Fruit fly (Drosophila melanogaster) whole organism, embryonic: ENCODE data around the gene Chchd2.
A peak's percentile ranks its signal among the peaks of the same experiment; 100 is the strongest.

Experiments used
- CG10543 ChIP-seq: fragments of 200-800 bp; sonication (Bioruptor generic); optimal IDR thresholded peaks from 3 replicates; lab custom pipeline; 2017; ENCODE audit warnings: missing biosample characterization, mild to moderate bottlenecking, missing genetic modification characterization, moderate library complexity
- CG10959 ChIP-seq: fragments of 200-800 bp; sonication (Bioruptor generic); IDR thresholded peaks from 2 replicates; pipeline ENCODE4 v1.3.6; 2022; ENCODE audit warnings: missing biosample characterization, missing genetic modification characterization
- CG11085 ChIP-seq: fragments of 200-800 bp; sonication (Bioruptor generic); IDR thresholded peaks from 2 replicates; pipeline ENCODE4 v1.3.6; 2022; ENCODE audit warnings: missing biosample characterization, missing genetic modification characterization
- CG12104 ChIP-seq: fragments of 200-800 bp; sonication (Bioruptor generic); optimal IDR thresholded peaks from 3 replicates; lab custom pipeline; 2016; ENCODE audit warnings: missing biosample characterization, missing genetic modification characterization
- CG12155 ChIP-seq: fragments of 200-800 bp; sonication (Bioruptor generic); optimal IDR thresholded peaks from 3 replicates; lab custom pipeline; 2016; ENCODE audit warnings: missing biosample characterization, missing genetic modification characterization
- CG13894 ChIP-seq: fragments of 200-800 bp; sonication (Bioruptor generic); optimal IDR thresholded peaks from 3 replicates; lab custom pipeline; 2018; ENCODE audit warnings: missing biosample characterization, mild to moderate bottlenecking, missing genetic modification characterization, moderate library complexity
- CG15696 ChIP-seq: fragments of 200-800 bp; sonication (Bioruptor generic); optimal IDR thresholded peaks from 2 replicates; lab custom pipeline; 2019; ENCODE audit warnings: missing biosample characterization, mild to moderate bottlenecking, missing genetic modification characterization, moderate library complexity
- CG1832 ChIP-seq: fragments of 200-800 bp; sonication (Bioruptor generic); optimal IDR thresholded peaks from 2 replicates; lab custom pipeline; 2017; ENCODE audit warnings: missing biosample characterization, mild to moderate bottlenecking, missing genetic modification characterization, inconsistent platforms
- CG18619 ChIP-seq: fragments of 200-800 bp; sonication (Bioruptor generic); optimal IDR thresholded peaks from 3 replicates; lab custom pipeline; 2017; ENCODE audit warnings: missing biosample characterization, mild to moderate bottlenecking, missing genetic modification characterization
- CG4730 ChIP-seq: fragments of 200-800 bp; sonication (Bioruptor generic); IDR thresholded peaks from 2 replicates; pipeline ENCODE4 v1.3.6; 2022; ENCODE audit warnings: missing biosample characterization, missing genetic modification characterization
- CG6272 ChIP-seq: fragments of 200-800 bp; sonication (Bioruptor generic); IDR thresholded peaks from 2 replicates; pipeline ENCODE4 v1.3.6; 2022; ENCODE audit warnings: missing biosample characterization, missing genetic modification characterization
- CG7987 ChIP-seq: fragments of 200-800 bp; sonication (Bioruptor generic); optimal IDR thresholded peaks from 2 replicates; lab custom pipeline; 2018; ENCODE audit warnings: missing biosample characterization, mild to moderate bottlenecking, missing genetic modification characterization, moderate library complexity
- CG8089 ChIP-seq: fragments of 200-800 bp; sonication (Bioruptor generic); optimal IDR thresholded peaks from 3 replicates; lab custom pipeline; 2016; ENCODE audit warnings: missing biosample characterization, missing genetic modification characterization
- CG8290 ChIP-seq, 3 experiments: fragments of 200-800 bp; sonication (Bioruptor generic); optimal IDR thresholded peaks; 2 replicates each; lab custom pipeline; 2016 to 2019; ENCODE audit warnings: missing biosample characterization in 3 of 3, missing genetic modification characterization in 3 of 3, mild to moderate bottlenecking in 2 of 3, moderate library complexity in 1 of 3
- CG8944 ChIP-seq: fragments of 200-800 bp; sonication (Bioruptor generic); optimal IDR thresholded peaks from 3 replicates; lab custom pipeline; 2016; ENCODE audit warnings: missing biosample characterization, missing genetic modification characterization
- CG9215 ChIP-seq: fragments of 200-800 bp; sonication (Bioruptor generic); IDR thresholded peaks from 2 replicates; pipeline ENCODE4 v1.3.6; 2022; ENCODE audit warnings: missing biosample characterization, missing genetic modification characterization
- CG9727 ChIP-seq: fragments of 200-800 bp; sonication (Bioruptor generic); optimal IDR thresholded peaks from 3 replicates; lab custom pipeline; 2017; ENCODE audit warnings: missing biosample characterization, mild to moderate bottlenecking, missing genetic modification characterization
- E2f2 ChIP-seq: fragments of 200-800 bp; sonication (Bioruptor generic); IDR thresholded peaks from 2 replicates; pipeline ENCODE4 v1.3.6; 2022; ENCODE audit warnings: missing biosample characterization, missing genetic modification characterization
- Gsc ChIP-seq: fragments of 200-800 bp; sonication (Bioruptor generic); IDR thresholded peaks from 2 replicates; pipeline ENCODE4 v1.3.6; 2022; ENCODE audit warnings: missing biosample characterization, missing genetic modification characterization
- Hand ChIP-seq: fragments of 200-800 bp; sonication (Bioruptor generic); optimal IDR thresholded peaks from 2 replicates; lab custom pipeline; 2017; ENCODE audit warnings: mild to moderate bottlenecking, missing biosample characterization, missing genetic modification reagents, missing genetic modification characterization
- Max ChIP-seq: fragments of 200-800 bp; sonication (Bioruptor generic); optimal IDR thresholded peaks from 2 replicates; lab custom pipeline; 2016; ENCODE audit warnings: missing biosample characterization, mild to moderate bottlenecking, missing genetic modification characterization
- Oaz ChIP-seq: fragments of 200-800 bp; sonication (Bioruptor generic); IDR thresholded peaks from 2 replicates; pipeline ENCODE4 v1.3.6; 2022; ENCODE audit warnings: missing biosample characterization, missing genetic modification characterization
- Oli ChIP-seq: fragments of 200-800 bp; sonication (Bioruptor generic); optimal IDR thresholded peaks from 2 replicates; lab custom pipeline; 2018; ENCODE audit warnings: missing biosample characterization, mild to moderate bottlenecking, missing genetic modification characterization, moderate library complexity
- PHDP ChIP-seq: fragments of 200-800 bp; sonication (Bioruptor generic); optimal IDR thresholded peaks from 3 replicates; lab custom pipeline; 2018; ENCODE audit warnings: missing biosample characterization, mild to moderate bottlenecking, missing genetic modification characterization, moderate library complexity
- Vsx1 ChIP-seq: fragments of 200-800 bp; sonication (Bioruptor generic); optimal IDR thresholded peaks from 2 replicates; lab custom pipeline; 2017; ENCODE audit warnings: missing biosample characterization, mild to moderate bottlenecking, missing genetic modification characterization, missing genetic modification reagents
- Xrp1 ChIP-seq: fragments of 200-800 bp; sonication (Bioruptor generic); IDR thresholded peaks from 2 replicates; pipeline ENCODE4 v1.3.6; 2022; ENCODE audit warnings: missing biosample characterization, missing genetic modification characterization
- YL-1 ChIP-seq: fragments of 200-800 bp; sonication (Bioruptor generic); optimal IDR thresholded peaks from 3 replicates; lab custom pipeline; 2017; ENCODE audit warnings: missing biosample characterization, mild to moderate bottlenecking, missing genetic modification characterization
- ac ChIP-seq: fragments of 200-800 bp; sonication (Bioruptor generic); optimal IDR thresholded peaks from 3 replicates; lab custom pipeline; 2017; ENCODE audit warnings: missing biosample characterization, mild to moderate bottlenecking, missing genetic modification characterization
- br ChIP-seq: fragments of >200 bp; optimal IDR thresholded peaks from 2 replicates; lab custom pipeline; 2017
- ci ChIP-seq: fragments of 200-800 bp; sonication (Bioruptor generic); IDR thresholded peaks from 3 replicates; pipeline ENCODE4 v1.3.6; 2022; ENCODE audit warnings: missing biosample characterization, missing genetic modification characterization
- croc ChIP-seq: fragments of 200-800 bp; sonication (Bioruptor generic); conservative IDR thresholded peaks from 3 replicates; pipeline ENCODE4 v1.3.6; 2022; ENCODE audit warnings: missing biosample characterization, missing genetic modification characterization
- crp ChIP-seq, 2 experiments: fragments of 200-800 bp; sonication (Bioruptor generic); optimal IDR thresholded peaks; 2 replicates in 1 of 2; 3 replicates in 1 of 2; lab custom pipeline; 2017; ENCODE audit warnings: missing biosample characterization in 2 of 2, missing genetic modification characterization in 2 of 2, mild to moderate bottlenecking in 1 of 2, moderate library complexity in 1 of 2
- cwo ChIP-seq: fragments of 200-800 bp; sonication (Bioruptor generic); optimal IDR thresholded peaks from 3 replicates; lab custom pipeline; 2017; ENCODE audit warnings: missing biosample characterization, missing genetic modification characterization, mild to moderate bottlenecking, moderate library complexity, missing genetic modification reagents
- danr ChIP-seq: fragments of 200-800 bp; sonication (Bioruptor generic); IDR thresholded peaks from 2 replicates; pipeline ENCODE4 v1.3.6; 2022; ENCODE audit warnings: missing biosample characterization, missing genetic modification characterization
- en ChIP-seq: fragments of 200-800 bp; sonication (Bioruptor generic); optimal IDR thresholded peaks from 2 replicates; lab custom pipeline; 2016; ENCODE audit warnings: missing biosample characterization, missing genetic modification characterization
- exex ChIP-seq: fragments of 200-800 bp; sonication (Bioruptor generic); optimal IDR thresholded peaks from 4 replicates; lab custom pipeline; 2018; ENCODE audit warnings: missing biosample characterization, mild to moderate bottlenecking, missing genetic modification characterization, moderate library complexity
- hbn ChIP-seq: fragments of 200-800 bp; sonication (Bioruptor generic); IDR thresholded peaks from 2 replicates; pipeline ENCODE4 v1.3.6; 2022; ENCODE audit warnings: missing biosample characterization, missing genetic modification characterization; ENCODE audit not compliant: partially characterized antibody
- jigr1 ChIP-seq: fragments of 200-800 bp; sonication (Bioruptor generic); IDR thresholded peaks from 3 replicates; pipeline ENCODE4 v1.3.6; 2022; ENCODE audit warnings: missing biosample characterization, missing genetic modification characterization
- kah ChIP-seq: fragments of 200-800 bp; sonication (Bioruptor generic); optimal IDR thresholded peaks from 2 replicates; lab custom pipeline; 2018; ENCODE audit warnings: missing biosample characterization, mild to moderate bottlenecking, missing genetic modification characterization
- lbe ChIP-seq: fragments of 200-800 bp; sonication (Bioruptor generic); optimal IDR thresholded peaks from 2 replicates; lab custom pipeline; 2016; ENCODE audit warnings: missing biosample characterization, mild to moderate bottlenecking, missing genetic modification characterization
- maf-S ChIP-seq: fragments of 200-800 bp; sonication (Bioruptor generic); optimal IDR thresholded peaks from 2 replicates; lab custom pipeline; 2016; ENCODE audit warnings: missing biosample characterization, missing genetic modification characterization
- nmo ChIP-seq: fragments of 200-800 bp; sonication (Bioruptor generic); optimal IDR thresholded peaks from 2 replicates; lab custom pipeline; 2018; ENCODE audit warnings: missing biosample characterization, mild to moderate bottlenecking, missing genetic modification characterization, moderate library complexity
- oc ChIP-seq: fragments of 200-800 bp; sonication (Bioruptor generic); optimal IDR thresholded peaks from 2 replicates; lab custom pipeline; 2018; ENCODE audit warnings: missing biosample characterization, mild to moderate bottlenecking, missing genetic modification characterization, moderate library complexity
- ranshi ChIP-seq: fragments of 200-800 bp; sonication (Bioruptor generic); IDR thresholded peaks from 2 replicates; pipeline ENCODE4 v1.3.6; 2022; ENCODE audit warnings: missing biosample characterization, missing genetic modification characterization
- sens-2 ChIP-seq: fragments of 200-800 bp; sonication (Bioruptor generic); IDR thresholded peaks from 2 replicates; pipeline ENCODE4 v1.3.6; 2022; ENCODE audit warnings: missing biosample characterization, missing genetic modification characterization
- seq ChIP-seq: fragments of 200-800 bp; sonication (Bioruptor generic); IDR thresholded peaks from 2 replicates; pipeline ENCODE4 v1.3.6; 2022; ENCODE audit warnings: missing biosample characterization, missing genetic modification characterization
- slbo ChIP-seq: fragments of 200-800 bp; sonication (Bioruptor generic); IDR thresholded peaks from 2 replicates; pipeline ENCODE4 v1.3.6; 2022; ENCODE audit warnings: missing biosample characterization, missing genetic modification characterization
- sr ChIP-seq: fragments of 200-800 bp; sonication (Bioruptor generic); IDR thresholded peaks from 3 replicates; pipeline ENCODE4 v1.3.6; 2022; ENCODE audit warnings: missing biosample characterization, missing genetic modification characterization
- ssp ChIP-seq: fragments of 200-800 bp; sonication (Bioruptor generic); IDR thresholded peaks from 2 replicates; pipeline ENCODE4 v1.3.6; 2022; ENCODE audit warnings: missing biosample characterization, missing genetic modification characterization
- vnd ChIP-seq: fragments of 200-800 bp; sonication (Bioruptor generic); IDR thresholded peaks from 3 replicates; pipeline ENCODE4 v1.3.6; 2022; ENCODE audit warnings: missing biosample characterization, missing genetic modification characterization; ENCODE audit not compliant: partially characterized antibody
- wor ChIP-seq: fragments of 200-800 bp; sonication (Bioruptor generic); IDR thresholded peaks from 2 replicates; pipeline ENCODE4 v1.3.6; 2022; ENCODE audit warnings: missing biosample characterization, missing genetic modification characterization

The Chchd2 gene

DNA sequence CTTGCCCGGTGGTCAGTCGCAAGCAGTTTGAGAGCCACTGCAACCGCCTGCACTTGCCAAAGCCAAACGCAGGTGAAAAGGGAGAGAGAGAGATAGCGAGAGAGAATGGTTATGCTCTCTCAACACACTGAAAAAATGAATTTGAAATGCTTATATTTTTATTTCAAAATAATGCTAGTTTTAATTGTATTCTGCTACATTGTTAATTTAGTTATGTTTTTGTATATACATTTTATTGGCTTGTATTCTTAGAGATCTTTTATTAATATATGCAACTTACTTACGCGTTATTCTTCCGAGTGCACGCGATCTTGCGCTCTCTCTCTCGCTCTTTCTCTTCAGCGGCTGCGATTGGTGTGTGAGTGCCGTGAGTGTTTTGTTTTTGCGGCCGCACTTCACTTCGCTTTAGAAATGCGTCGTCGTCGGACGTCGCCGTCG, 29.7 kb downstream of the Chchd2 start (continued):
- TF ChIP-seq Hand (GFP tag; lab: Kevin White, UChicago) (peak; percentile 74), Vsx1 (GFP tag; lab: Kevin White, UChicago) (peak; percentile 40), CG10959 (GFP tag; lab: Robert Waterston, UW) (peak; percentile 99), CG10543 (no peak), CG8089 (GFP tag; lab: Kevin White, UChicago) (peak; percentile 90), maf-S (no peak), CG8290 (GFP tag; optimal IDR thresholded peaks at IDR 0.05; lab: Kevin White, UChicago) (peak; percentile 96), CG8290 (tag; optimal IDR thresholded peaks at IDR 0.05; lab: Kevin White, UChicago) (no peak), E2f2 (GFP tag; lab: Robert Waterston, UW) (peak; percentile 82), hbn (GFP tag; lab: Robert Waterston, UW) (no peak), CG7987 (GFP tag; lab: Kevin White, UChicago) (peak; percentile 90), en (GFP tag; lab: Kevin White, UChicago) (peak; percentile 77), crp (GFP tag; optimal IDR thresholded peaks at IDR 0.05; lab: Kevin White, UChicago) (no peak), kah (GFP tag; lab: Kevin White, UChicago) (peak; percentile 93), ranshi (peak; percentile 99), exex (tag; lab: Kevin White, UChicago) (peak; percentile 82), CG11085 (GFP tag; lab: Robert Waterston, UW) (peak; percentile 98), jigr1 (GFP tag; lab: Robert Waterston, UW) (peak; percentile 97), oc (tag; lab: Kevin White, UChicago) (no peak), CG12104 (GFP tag; lab: Kevin White, UChicago) (peak; percentile 94), CG8944 (GFP tag; lab: Kevin White, UChicago) (no peak), YL-1 (GFP tag; lab: Kevin White, UChicago) (no peak), Max (peak; percentile 97), ac (GFP tag; lab: Kevin White, UChicago) (no peak), CG9727 (GFP tag; lab: Kevin White, UChicago) (peak; percentile 99), cwo (GFP tag; lab: Kevin White, UChicago) (peak; percentile 93), vnd (GFP tag; lab: Robert Waterston, UW) (no peak), CG4730 (peak; percentile 99), Oaz (GFP tag; lab: Robert Waterston, UW) (peak; percentile 98), Xrp1 (GFP tag; lab: Robert Waterston, UW) (peak; percentile 100), CG13894 (tag; lab: Kevin White, UChicago) (peak; percentile 85), croc (peak; percentile 99), slbo (GFP tag; lab: Robert Waterston, UW) (no peak), sr (peak; percentile 91), CG15696 (peak; percentile 97), ci (GFP tag; lab: Robert Waterston, UW) (peak; percentile 88), CG6272 (GFP tag; lab: Robert Waterston, UW) (peak; percentile 99), Gsc (GFP tag; lab: Robert Waterston, UW) (peak; percentile 92), wor (GFP tag; lab: Robert Waterston, UW) (peak; percentile 84), br (lab: Kevin White, UChicago) (no peak), CG12155 (GFP tag; lab: Kevin White, UChicago) (peak; percentile 77), CG1832 (GFP tag; lab: Kevin White, UChicago) (peak; percentile 37), CG9215 (GFP tag; lab: Robert Waterston, UW) (peak; percentile 97), nmo (GFP tag; lab: Kevin White, UChicago) (peak; percentile 99), sens-2 (peak; percentile 94), PHDP (tag; lab: Kevin White, UChicago) (no peak), danr (GFP tag; lab: Robert Waterston, UW) (peak; percentile 98), ssp (GFP tag; lab: Robert Waterston, UW) (peak; percentile 94), seq (GFP tag; lab: Robert Waterston, UW) (peak; percentile 92), Oli (peak; percentile 80), CG18619 (GFP tag; lab: Kevin White, UChicago) (no peak), lbe (GFP tag; lab: Kevin White, UChicago) (peak; percentile 72)
